Worm (Caenorhabditis elegans) whole organism, L2 larva: Measurements from ENCODE around the gene unc-83.
A peak's percentile ranks its signal among the peaks of the same experiment; 100 is the strongest.

Experiments used
- F13H6.1 ChIP-seq: sonication (generic microtip); optimal IDR thresholded peaks from 2 replicates; lab custom pipeline; 2016; ENCODE audit warnings: missing genetic modification characterization, missing compliant biosample characterization
- Y55F3AM.14 ChIP-seq: fragments of 200-800 bp; sonication (Bioruptor generic); optimal IDR thresholded peaks from 2 replicates; lab custom pipeline; 2018; ENCODE audit warnings: mild to moderate bottlenecking, missing genetic modification characterization, missing compliant biosample characterization
- ZK546.5 ChIP-seq: sonication (generic microtip); optimal IDR thresholded peaks from 2 replicates; lab custom pipeline; 2017; ENCODE audit warnings: missing biosample characterization, missing genetic modification characterization
- alr-1 ChIP-seq: fragments of 150-350 bp; optimal IDR thresholded peaks from 2 replicates; lab custom pipeline; 2014; ENCODE audit warnings: missing biosample characterization, missing genetic modification characterization
- ama-1 ChIP-seq: fragments of 150-350 bp; optimal IDR thresholded peaks from 2 replicates; lab custom pipeline; 2018; ENCODE audit warnings: inconsistent platforms
- blmp-1 ChIP-seq: sonication (generic microtip); optimal IDR thresholded peaks from 2 replicates; lab custom pipeline; 2017; ENCODE audit warnings: missing genetic modification characterization, mild to moderate bottlenecking, missing compliant biosample characterization, antibody characterized with exemption, moderate library complexity; ENCODE audit not compliant: insufficient read depth
- ceh-16 ChIP-seq: fragments of 150-350 bp; optimal IDR thresholded peaks from 2 replicates; lab custom pipeline; 2014; ENCODE audit warnings: missing biosample characterization, missing genetic modification characterization
- ceh-82 ChIP-seq: fragments of 150-350 bp; optimal IDR thresholded peaks from 2 replicates; lab custom pipeline; 2014; ENCODE audit warnings: missing biosample characterization, missing genetic modification characterization
- dmd-4 ChIP-seq: sonication (generic microtip); optimal IDR thresholded peaks from 2 replicates; lab custom pipeline; 2017; ENCODE audit warnings: missing biosample characterization, missing genetic modification characterization
- egl-27 ChIP-seq: sonication (generic microtip); optimal IDR thresholded peaks from 3 replicates; lab custom pipeline; 2017; ENCODE audit warnings: missing biosample characterization, missing genetic modification reagents, missing genetic modification characterization
- elt-1 ChIP-seq: fragments of 150-350 bp; optimal IDR thresholded peaks from 2 replicates; lab custom pipeline; 2014; ENCODE audit warnings: missing biosample characterization, missing genetic modification characterization
- fos-1 ChIP-seq: fragments of 150-350 bp; optimal IDR thresholded peaks from 2 replicates; lab custom pipeline; 2014; ENCODE audit warnings: missing biosample characterization, missing genetic modification characterization
- gmeb-1 ChIP-seq: fragments of 150-350 bp; optimal IDR thresholded peaks from 2 replicates; lab custom pipeline; 2014; ENCODE audit warnings: missing biosample characterization, missing genetic modification characterization
- lin-11 ChIP-seq: fragments of 150-350 bp; sonication (generic microtip); optimal IDR thresholded peaks from 2 replicates; lab custom pipeline; 2014; ENCODE audit warnings: missing biosample characterization, missing genetic modification characterization, inconsistent platforms, mixed read lengths
- lin-39 ChIP-seq: fragments of 150-350 bp; optimal IDR thresholded peaks from 2 replicates; lab custom pipeline; 2014; ENCODE audit warnings: missing biosample characterization, missing genetic modification reagents, missing genetic modification characterization
- mab-5 ChIP-seq: fragments of 150-350 bp; optimal IDR thresholded peaks from 2 replicates; lab custom pipeline; 2014; ENCODE audit warnings: missing biosample characterization, missing genetic modification characterization
- mbf-1 ChIP-seq: sonication (generic microtip); optimal IDR thresholded peaks from 2 replicates; lab custom pipeline; 2017; ENCODE audit warnings: missing biosample characterization, missing genetic modification characterization
- mdl-1 ChIP-seq, 2 experiments: fragments of 150-350 bp in 1 of 2; sonication (generic microtip) in 1 of 2; optimal IDR thresholded peaks; 2 replicates each; lab custom pipeline; 2017; ENCODE audit warnings: missing biosample characterization in 2 of 2, missing genetic modification characterization in 2 of 2
- nhr-10 ChIP-seq: sonication (generic microtip); optimal IDR thresholded peaks from 2 replicates; lab custom pipeline; 2017; ENCODE audit warnings: missing biosample characterization, missing genetic modification characterization
- nhr-11 ChIP-seq: fragments of 150-350 bp; optimal IDR thresholded peaks from 2 replicates; lab custom pipeline; 2014; ENCODE audit warnings: missing biosample characterization, missing genetic modification characterization
- nhr-12 ChIP-seq: fragments of 150-350 bp; optimal IDR thresholded peaks from 2 replicates; lab custom pipeline; 2014; ENCODE audit warnings: missing biosample characterization, missing genetic modification characterization
- nhr-21 ChIP-seq: fragments of 150-350 bp; optimal IDR thresholded peaks from 2 replicates; lab custom pipeline; 2014; ENCODE audit warnings: missing biosample characterization, missing genetic modification characterization
- nhr-23 ChIP-seq: fragments of 150-350 bp; optimal IDR thresholded peaks from 2 replicates; lab custom pipeline; 2014; ENCODE audit warnings: missing biosample characterization, missing genetic modification reagents, missing genetic modification characterization
- nhr-237 ChIP-seq: fragments of 150-350 bp; optimal IDR thresholded peaks from 2 replicates; lab custom pipeline; 2014; ENCODE audit warnings: missing biosample characterization, missing genetic modification characterization
- nhr-25 ChIP-seq: fragments of 150-350 bp; sonication (generic microtip); optimal IDR thresholded peaks from 3 replicates; lab custom pipeline; 2014; ENCODE audit warnings: missing biosample characterization, missing genetic modification characterization
- nhr-77 ChIP-seq: fragments of 150-350 bp; optimal IDR thresholded peaks from 2 replicates; lab custom pipeline; 2014; ENCODE audit warnings: missing biosample characterization, missing genetic modification characterization
- peb-1 ChIP-seq: fragments of 150-350 bp; optimal IDR thresholded peaks from 2 replicates; lab custom pipeline; 2014; ENCODE audit warnings: missing biosample characterization, missing genetic modification characterization
- sma-3 ChIP-seq: sonication (generic microtip); optimal IDR thresholded peaks from 2 replicates; lab custom pipeline; 2016; ENCODE audit warnings: missing genetic modification reagents, missing genetic modification characterization, missing compliant biosample characterization
- sma-9 ChIP-seq, 2 experiments: fragments of 150-350 bp in 1 of 2; sonication (generic microtip) in 1 of 2; optimal IDR thresholded peaks; 2 replicates each; lab custom pipeline; 2014 to 2016; ENCODE audit warnings: missing genetic modification characterization in 2 of 2, mild to moderate bottlenecking in 1 of 2, missing biosample characterization in 1 of 2, missing compliant biosample characterization in 1 of 2, missing genetic modification reagents in 1 of 2, moderate library complexity in 1 of 2
- snpc-4 ChIP-seq: fragments of 150-350 bp; optimal IDR thresholded peaks from 2 replicates; lab custom pipeline; 2014; ENCODE audit warnings: missing biosample characterization, missing genetic modification characterization
- unc-39 ChIP-seq: fragments of 150-350 bp; optimal IDR thresholded peaks from 2 replicates; lab custom pipeline; 2014; ENCODE audit warnings: missing biosample characterization, missing genetic modification characterization
- zag-1 ChIP-seq: fragments of 150-350 bp; optimal IDR thresholded peaks from 2 replicates; lab custom pipeline; 2014; ENCODE audit warnings: missing biosample characterization, missing genetic modification characterization
- ztf-1 ChIP-seq: fragments of 200-800 bp; sonication (Bioruptor generic); conservative IDR thresholded peaks from 2 replicates; pipeline ENCODE4 v1.3.6; 2022; ENCODE audit warnings: missing genetic modification characterization, missing compliant biosample characterization
- ztf-4 ChIP-seq: fragments of 150-350 bp; optimal IDR thresholded peaks from 2 replicates; lab custom pipeline; 2014; ENCODE audit warnings: missing biosample characterization, missing genetic modification characterization

The unc-83 gene

ce11 chrV:6436332-6436731 is 28.5 kb upstream of the unc-83 start, which contains the start of gene hpo-19:
Gene hpo-19 (plus strand): TSS chrV:6436645.
- TF ChIP-seq dmd-4 (no peak), fos-1 (peak; percentile 34), nhr-21 (tag; lab: Kevin White, UChicago) (peak; percentile 20)
- TF ChIP-seq, all 48 proteins: peak for 2

- TF ChIP-seq nhr-237 (tag; lab: Kevin White, UChicago), result no peak
- TF ChIP-seq dmd-4, result no peak
- TF ChIP-seq blmp-1, result no peak
- TF ChIP-seq Y55F3AM.14 (GFP tag; lab: Kevin White, UChicago), result no peak
- no peak for TF ChIP-seq mab-5 (tag; lab: Kevin White, UChicago)
- TF ChIP-seq nhr-10, result no peak
- TF ChIP-seq ztf-4, result no peak
- TF ChIP-seq unc-39 (tag; lab: Kevin White, UChicago), result no peak
Observed at ce11 chrV:6438601-6439000, 26.3 kb upstream of the unc-83 start, which contains the start of gene T05H4.4. Gene T05H4.4 (plus strand): TSS chrV:6438901.

- TF ChIP-seq nhr-12 (tag; lab: Kevin White, UChicago), result no peak
- TF ChIP-seq egl-27 (tag; lab: Kevin White, UChicago), result no peak
- TF ChIP-seq zag-1 (tag; lab: Kevin White, UChicago), result no peak
- TF ChIP-seq ztf-1 (GFP tag; lab: Robert Waterston, UW), result no peak
- TF ChIP-seq lin-11 (tag; lab: Kevin White, UChicago), result no peak
- no peak for TF ChIP-seq mdl-1 (tag; optimal IDR thresholded peaks at IDR 0.05; lab: Kevin White, UChicago)
- TF ChIP-seq ama-1 (lab: Kevin White, UChicago), result no peak
- no peak for TF ChIP-seq snpc-4 (tag; lab: Kevin White, UChicago)
- no peak for TF ChIP-seq elt-1 (tag; lab: Kevin White, UChicago)
- TF ChIP-seq mab-5 (tag; lab: Kevin White, UChicago), result no peak
- no peak for TF ChIP-seq sma-9 (GFP tag; optimal IDR thresholded peaks at IDR 0.05; lab: Kevin White, UChicago)
- TF ChIP-seq sma-9 (tag; optimal IDR thresholded peaks at IDR 0.05; lab: Kevin White, UChicago), result no peak
- TF ChIP-seq nhr-11, result no peak
- TF ChIP-seq fos-1, result no peak
- no peak for TF ChIP-seq mbf-1 (tag; lab: Kevin White, UChicago)
- TF ChIP-seq dmd-4, result no peak
- TF ChIP-seq nhr-21 (tag; lab: Kevin White, UChicago), result no peak
- no peak for TF ChIP-seq nhr-237 (tag; lab: Kevin White, UChicago)
- TF ChIP-seq lin-39 (tag; lab: Kevin White, UChicago), result no peak
Observed at ce11 chrV:6441613-6442012, 23.3 kb upstream of the unc-83 start, which contains the start of gene T05H4.15. Gene T05H4.15 (minus strand): TSS chrV:6441713.

- TF ChIP-seq sma-3, result no peak
- no peak for TF ChIP-seq ceh-82 (tag; lab: Kevin White, UChicago)
- no peak for TF ChIP-seq F13H6.1 (tag; lab: Kevin White, UChicago)
- no peak for TF ChIP-seq nhr-77 (tag; lab: Kevin White, UChicago)
- no peak for TF ChIP-seq alr-1
- TF ChIP-seq gmeb-1 (tag; lab: Kevin White, UChicago), result no peak
- no peak for TF ChIP-seq ZK546.5
- no peak for TF ChIP-seq nhr-25 (tag; lab: Kevin White, UChicago)
- TF ChIP-seq, all 48 proteins: peak for 0
Observed at ce11 chrV:6442037-6442436, 22.8 kb upstream of the unc-83 start, which contains the start of gene T05H4.3. Gene T05H4.3 (plus strand): TSS chrV:6442337.

- TF ChIP-seq mdl-1 (tag; optimal IDR thresholded peaks at IDR 0.05; lab: Kevin White, UChicago) (no peak), nhr-23 (tag; lab: Kevin White, UChicago) (no peak), ceh-16 (tag; lab: Kevin White, UChicago) (no peak), snpc-4 (tag; lab: Kevin White, UChicago) (no peak), gmeb-1 (tag; lab: Kevin White, UChicago) (no peak), ZK546.5 (no peak), lin-11 (tag; lab: Kevin White, UChicago) (no peak), peb-1 (tag; lab: Kevin White, UChicago) (no peak), lin-39 (tag; lab: Kevin White, UChicago) (no peak)
Observed at ce11 chrV:6448356-6448755, 16.5 kb upstream of the unc-83 start, which contains the start of gene fbxa-196. Gene fbxa-196 (plus strand): TSS chrV:6448656.
